Worm (Caenorhabditis elegans) whole organism, young adult: ENCODE data around the gene nlp-56.

Experiments
- B0019.2 ChIP-seq: fragments of 200-800 bp; sonication (Bioruptor generic); conservative IDR thresholded peaks from 2 replicates; pipeline ENCODE4 v1.3.6; 2022; ENCODE audit warnings: missing genetic modification reagents, missing genetic modification characterization, missing compliant biosample characterization
- B0261.1 ChIP-seq: sonication (generic microtip); optimal IDR thresholded peaks from 2 replicates; lab custom pipeline; 2016; ENCODE audit warnings: mild to moderate bottlenecking, missing genetic modification characterization, moderate library complexity, missing compliant biosample characterization
- F23B12.7 ChIP-seq: sonication (generic microtip); optimal IDR thresholded peaks from 2 replicates; lab custom pipeline; 2017; ENCODE audit warnings: missing genetic modification characterization, mild to moderate bottlenecking, missing compliant biosample characterization, antibody characterized with exemption, moderate library complexity; ENCODE audit not compliant: insufficient read depth
- F49E8.2 ChIP-seq: sonication (generic microtip); optimal IDR thresholded peaks from 3 replicates; lab custom pipeline; 2017; ENCODE audit warnings: missing genetic modification characterization, mild to moderate bottlenecking, missing compliant biosample characterization, antibody characterized with exemption, moderate library complexity; ENCODE audit not compliant: insufficient read depth
- F57A8.1 ChIP-seq: fragments of 200-800 bp; sonication (Bioruptor generic); optimal IDR thresholded peaks from 2 replicates; lab custom pipeline; 2018; ENCODE audit warnings: mild to moderate bottlenecking, missing genetic modification characterization, moderate library complexity, missing compliant biosample characterization
- K12H6.12 ChIP-seq: fragments of 200-800 bp; sonication (Bioruptor generic); optimal IDR thresholded peaks from 2 replicates; lab custom pipeline; 2018; ENCODE audit warnings: mild to moderate bottlenecking, missing genetic modification characterization, missing compliant biosample characterization
- Y53F4B.3 ChIP-seq: fragments of 200-800 bp; sonication (Bioruptor generic); IDR thresholded peaks from 2 replicates; pipeline ENCODE4 v1.3.6; 2022; ENCODE audit warnings: missing genetic modification reagents, missing genetic modification characterization, missing compliant biosample characterization
- Y53G8AR.9 ChIP-seq: fragments of 200-800 bp; sonication (Bioruptor generic); conservative IDR thresholded peaks from 2 replicates; pipeline ENCODE4 v1.3.6; 2022; ENCODE audit warnings: missing genetic modification reagents, missing genetic modification characterization, missing compliant biosample characterization
- Y67H2A.10 ChIP-seq: fragments of 200-800 bp; sonication (Bioruptor generic); conservative IDR thresholded peaks from 2 replicates; pipeline ENCODE4 v1.3.6; 2022; ENCODE audit warnings: missing genetic modification reagents, missing genetic modification characterization, missing compliant biosample characterization
- Y79H2A.3 ChIP-seq: fragments of 200-800 bp; sonication (Bioruptor generic); conservative IDR thresholded peaks from 2 replicates; pipeline ENCODE4 v1.3.6; 2022; ENCODE audit warnings: missing genetic modification reagents, missing genetic modification characterization, missing compliant biosample characterization
- Y95B8A.8 ChIP-seq: fragments of 200-800 bp; sonication (Bioruptor generic); IDR thresholded peaks from 2 replicates; pipeline ENCODE4 v1.3.6; 2022; ENCODE audit warnings: missing genetic modification reagents, missing genetic modification characterization, missing compliant biosample characterization
- akir-1 ChIP-seq: fragments of 200-800 bp; sonication (Bioruptor generic); optimal IDR thresholded peaks from 2 replicates; lab custom pipeline; 2018; ENCODE audit warnings: mild to moderate bottlenecking, missing genetic modification characterization, moderate library complexity, missing compliant biosample characterization
- aptf-2 ChIP-seq: fragments of 200-800 bp; sonication (Bioruptor generic); conservative IDR thresholded peaks from 2 replicates; pipeline ENCODE4 v1.3.6; 2022; ENCODE audit warnings: missing genetic modification reagents, missing genetic modification characterization, missing compliant biosample characterization
- attf-6 ChIP-seq: fragments of 200-800 bp; sonication (Bioruptor generic); IDR thresholded peaks from 2 replicates; pipeline ENCODE4 v1.3.6; 2022; ENCODE audit warnings: missing genetic modification reagents, missing genetic modification characterization, missing compliant biosample characterization
- bed-2 ChIP-seq: fragments of 200-800 bp; sonication (Bioruptor generic); IDR thresholded peaks from 2 replicates; pipeline ENCODE4 v1.3.6; 2022; ENCODE audit warnings: missing genetic modification reagents, missing genetic modification characterization, missing compliant biosample characterization
- ccch-3 ChIP-seq: fragments of 200-800 bp; sonication (Bioruptor generic); optimal IDR thresholded peaks from 2 replicates; lab custom pipeline; 2018; ENCODE audit warnings: mild to moderate bottlenecking, missing genetic modification characterization, missing compliant biosample characterization
- cebp-1 ChIP-seq, 2 experiments: fragments of 200-800 bp in 1 of 2; sonication (Bioruptor generic) in 1 of 2; sonication (generic microtip) in 1 of 2; IDR thresholded peaks in 1 of 2; optimal IDR thresholded peaks in 1 of 2; 2 replicates each; pipeline versions ENCODE4 v1.3.6 to Lab custom; 2017 to 2022; ENCODE audit warnings: missing compliant biosample characterization in 2 of 2, missing genetic modification characterization in 2 of 2, mild to moderate bottlenecking in 1 of 2, missing genetic modification reagents in 1 of 2, moderate library complexity in 1 of 2
- ceh-100 ChIP-seq: fragments of 200-800 bp; sonication (Bioruptor generic); IDR thresholded peaks from 2 replicates; pipeline ENCODE4 v1.3.6; 2022; ENCODE audit warnings: missing genetic modification reagents, missing genetic modification characterization, missing compliant biosample characterization
- ceh-27 ChIP-seq: fragments of 200-800 bp; sonication (Bioruptor generic); optimal IDR thresholded peaks from 2 replicates; lab custom pipeline; 2018; ENCODE audit warnings: mild to moderate bottlenecking, missing genetic modification characterization, moderate library complexity, missing compliant biosample characterization
- ceh-91 ChIP-seq: fragments of 200-800 bp; sonication (Bioruptor generic); IDR thresholded peaks from 2 replicates; pipeline ENCODE4 v1.3.6; 2022; ENCODE audit warnings: missing genetic modification reagents, missing genetic modification characterization, missing compliant biosample characterization
- ets-4 ChIP-seq: fragments of 200-800 bp; sonication (Bioruptor generic); optimal IDR thresholded peaks from 2 replicates; lab custom pipeline; 2018; ENCODE audit warnings: mild to moderate bottlenecking, missing genetic modification characterization, missing compliant biosample characterization
- fkh-3 ChIP-seq: sonication (generic microtip); optimal IDR thresholded peaks from 2 replicates; lab custom pipeline; 2016; ENCODE audit warnings: mild to moderate bottlenecking, missing genetic modification characterization, missing compliant biosample characterization
- gei-17 ChIP-seq: fragments of 200-800 bp; sonication (Bioruptor generic); optimal IDR thresholded peaks from 2 replicates; lab custom pipeline; 2018; ENCODE audit warnings: mild to moderate bottlenecking, missing genetic modification characterization, missing compliant biosample characterization
- him-1 ChIP-seq: sonication (generic microtip); optimal IDR thresholded peaks from 2 replicates; lab custom pipeline; 2016; ENCODE audit warnings: missing genotype, missing genetic modification reagents, missing genetic modification characterization, missing compliant biosample characterization
- hmg-1.2 ChIP-seq: fragments of 200-800 bp; sonication (Bioruptor generic); IDR thresholded peaks from 2 replicates; pipeline ENCODE4 v1.3.6; 2022; ENCODE audit warnings: missing genetic modification reagents, missing genetic modification characterization, missing compliant biosample characterization
- let-526 ChIP-seq: fragments of 200-800 bp; sonication (Bioruptor generic); IDR thresholded peaks from 2 replicates; pipeline ENCODE4 v1.3.6; 2022; ENCODE audit warnings: missing genetic modification reagents, missing genetic modification characterization, missing compliant biosample characterization
- lin-35 ChIP-seq, 3 experiments: fragments of 150-350 bp in 2 of 3; sonication (generic microtip) in 1 of 3; optimal IDR thresholded peaks; 2 replicates each; lab custom pipeline; 2014 to 2018; ENCODE audit warnings: missing biosample characterization in 3 of 3, missing genetic modification characterization in 3 of 3, missing genetic modification reagents in 3 of 3
- lin-40 ChIP-seq: sonication (generic microtip); optimal IDR thresholded peaks from 2 replicates; lab custom pipeline; 2016; ENCODE audit warnings: missing genetic modification characterization, mild to moderate bottlenecking, missing compliant biosample characterization, missing genotype, missing genetic modification reagents
- madf-8 ChIP-seq: fragments of 200-800 bp; sonication (Bioruptor generic); conservative IDR thresholded peaks from 2 replicates; pipeline ENCODE4 v1.3.6; 2022; ENCODE audit warnings: missing genetic modification reagents, missing genetic modification characterization, missing compliant biosample characterization
- nfya-1 ChIP-seq: sonication (generic microtip); optimal IDR thresholded peaks from 2 replicates; lab custom pipeline; 2017; ENCODE audit warnings: antibody characterized with exemption, missing compliant biosample characterization, missing genetic modification characterization, borderline replicate concordance; ENCODE audit not compliant: insufficient read depth
- nfya-2 ChIP-seq: fragments of 200-800 bp; sonication (Bioruptor generic); IDR thresholded peaks from 2 replicates; pipeline ENCODE4 v1.3.6; 2022; ENCODE audit warnings: missing genetic modification reagents, missing genetic modification characterization, missing compliant biosample characterization
- nhr-90 ChIP-seq: sonication (generic microtip); optimal IDR thresholded peaks from 2 replicates; lab custom pipeline; 2016; ENCODE audit warnings: missing genotype, mild to moderate bottlenecking, missing genetic modification characterization, missing compliant biosample characterization
- rec-8 ChIP-seq, 2 experiments: sonication (generic microtip); optimal IDR thresholded peaks; 2 replicates each; lab custom pipeline; 2016; ENCODE audit warnings: mild to moderate bottlenecking in 2 of 2, missing genetic modification characterization in 2 of 2, missing genetic modification reagents in 2 of 2, missing genotype in 2 of 2, missing biosample characterization in 1 of 2, missing compliant biosample characterization in 1 of 2, moderate library complexity in 1 of 2
- sdz-38 ChIP-seq: sonication (generic microtip); optimal IDR thresholded peaks from 2 replicates; lab custom pipeline; 2016; ENCODE audit warnings: missing genotype, missing genetic modification characterization, missing compliant biosample characterization
- snpc-1.1 ChIP-seq: sonication (generic microtip); optimal IDR thresholded peaks from 2 replicates; lab custom pipeline; 2017; ENCODE audit warnings: missing genetic modification characterization, mild to moderate bottlenecking, missing compliant biosample characterization, antibody characterized with exemption, moderate library complexity, missing genotype, missing genetic modification reagents; ENCODE audit not compliant: insufficient read depth
- snpc-4 ChIP-seq, 5 experiments: fragments of 150-350 bp in 1 of 5; sonication (generic microtip) in 4 of 5; optimal IDR thresholded peaks; 2 replicates each; lab custom pipeline; 2014 to 2018; ENCODE audit warnings: missing genetic modification characterization in 5 of 5, missing biosample characterization in 3 of 5, antibody characterized with exemption in 2 of 5, mild to moderate bottlenecking in 2 of 5, missing compliant biosample characterization in 2 of 5, missing genotype in 2 of 5, moderate library complexity in 2 of 5, missing genetic modification reagents in 1 of 5
- unc-130 ChIP-seq: sonication (generic microtip); optimal IDR thresholded peaks from 2 replicates; lab custom pipeline; 2016; ENCODE audit warnings: missing genetic modification reagents, missing genetic modification characterization, missing compliant biosample characterization
- xnd-1 ChIP-seq: sonication (generic microtip); optimal IDR thresholded peaks from 2 replicates; lab custom pipeline; 2016; ENCODE audit warnings: missing genotype, missing genetic modification reagents, missing genetic modification characterization, missing compliant biosample characterization
- zfh-2 ChIP-seq: fragments of 200-800 bp; sonication (Bioruptor generic); conservative IDR thresholded peaks from 2 replicates; pipeline ENCODE4 v1.3.6; 2022; ENCODE audit warnings: missing genetic modification reagents, missing genetic modification characterization, missing compliant biosample characterization
- ztf-22 ChIP-seq: fragments of 200-800 bp; sonication (Bioruptor generic); optimal IDR thresholded peaks from 2 replicates; lab custom pipeline; 2018; ENCODE audit warnings: mild to moderate bottlenecking, missing genetic modification characterization, moderate library complexity, missing compliant biosample characterization
- ztf-28 ChIP-seq: fragments of 200-800 bp; sonication (Bioruptor generic); IDR thresholded peaks from 2 replicates; pipeline ENCODE4 v1.3.6; 2022; ENCODE audit warnings: missing genetic modification reagents, missing genetic modification characterization, missing compliant biosample characterization

nlp-56 gene

DNA sequence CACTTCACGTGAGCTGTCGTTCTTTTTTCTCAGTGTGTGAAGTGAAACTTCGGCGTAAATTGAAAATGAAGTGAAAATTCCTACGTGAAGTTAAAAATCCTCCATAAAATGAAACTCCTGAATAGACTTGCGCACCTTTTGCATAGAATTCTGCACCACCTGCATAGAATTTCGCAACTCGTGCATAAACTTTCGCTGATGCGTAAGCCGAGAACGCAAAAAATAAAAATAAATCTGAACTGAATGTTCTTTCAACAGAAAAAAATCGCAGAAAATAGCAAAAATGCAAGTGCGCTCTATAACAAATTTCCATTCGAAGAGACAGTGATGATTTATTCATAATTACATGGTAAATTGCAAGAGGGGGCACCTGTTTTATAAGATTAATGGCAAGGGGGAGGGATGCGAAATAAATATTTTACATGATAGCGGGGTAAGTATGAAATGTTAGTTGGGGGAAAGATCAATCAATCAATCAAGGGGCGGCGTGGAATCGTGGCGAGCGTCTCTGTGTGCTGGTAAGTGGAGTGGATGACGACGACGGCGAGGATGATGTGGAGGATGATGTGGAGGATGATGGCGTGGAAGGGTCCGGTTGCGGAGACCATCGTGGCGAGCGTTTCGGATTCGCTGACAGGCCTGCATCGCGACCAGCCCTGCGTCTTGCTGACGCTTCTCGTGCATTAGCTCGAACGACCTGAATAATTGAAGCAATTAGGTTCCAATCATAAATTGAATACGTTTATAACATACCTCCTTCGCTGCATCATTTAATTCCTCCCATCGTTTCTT, 11.1 kb downstream of the nlp-56 start, which contains the start of gene Y57G11C.36 (continued):
- TF ChIP-seq F23B12.7 (tag; lab: Kevin White, UChicago) (no peak), let-526 (GFP tag; lab: Robert Waterston, UW) (no peak), ceh-100 (no peak), cebp-1 (GFP tag; IDR thresholded peaks at IDR 0.05; lab: Robert Waterston, UW) (no peak), cebp-1 (tag; optimal IDR thresholded peaks at IDR 0.05; lab: Kevin White, UChicago) (peak; percentile 50), Y79H2A.3 (GFP tag; lab: Robert Waterston, UW) (no peak), snpc-1.1 (peak; percentile 19), lin-35 (GFP tag; optimal IDR thresholded peaks at IDR 0.05; lab: Kevin White, UChicago) (no peak), ccch-3 (no peak), Y95B8A.8 (GFP tag; lab: Robert Waterston, UW) (no peak), sdz-38 (no peak), unc-130 (GFP tag; lab: Kevin White, UChicago) (no peak), rec-8 (tag; optimal IDR thresholded peaks at IDR 0.05; lab: Kevin White, UChicago) (no peak)

DNA sequence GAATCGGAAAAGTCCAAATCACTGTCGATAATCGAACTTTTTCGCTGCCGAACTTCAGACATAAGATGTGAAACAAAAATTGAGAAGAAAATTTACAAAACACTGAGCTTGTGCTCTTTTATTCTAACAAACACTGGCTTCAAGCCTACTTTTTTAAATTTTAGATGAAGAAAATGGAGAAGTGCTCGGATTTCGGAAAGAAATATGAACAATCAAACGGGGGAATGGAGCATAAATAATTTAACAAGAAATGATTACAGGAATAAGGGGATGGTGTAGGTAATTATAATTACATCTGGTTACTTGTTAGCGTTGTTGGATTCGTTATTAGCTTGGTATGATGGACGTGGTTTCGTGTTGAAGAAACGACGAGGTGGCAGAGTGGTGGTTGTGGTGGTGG, 13.2 kb downstream of the nlp-56 start, which contains the start of gene degl-1:
Gene degl-1, minus strand, starts transcription at position 101 of the 400 bp plus-strand sequence.
- TF ChIP-seq bed-2 (GFP tag; lab: Robert Waterston, UW) (no peak), hmg-1.2 (GFP tag; lab: Robert Waterston, UW) (no peak), zfh-2 (GFP tag; lab: Robert Waterston, UW) (no peak), gei-17 (GFP tag; lab: Kevin White, UChicago) (no peak), fkh-3 (tag; lab: Kevin White, UChicago) (no peak), aptf-2 (GFP tag; lab: Robert Waterston, UW) (no peak), F49E8.2 (tag; lab: Kevin White, UChicago) (no peak), F57A8.1 (GFP tag; lab: Kevin White, UChicago) (no peak), lin-40 (no peak), nfya-2 (GFP tag; lab: Robert Waterston, UW) (no peak), xnd-1 (tag; lab: Kevin White, UChicago) (no peak), nhr-90 (tag; lab: Kevin White, UChicago) (no peak), snpc-1.1 (no peak), ztf-28 (GFP tag; lab: Robert Waterston, UW) (no peak)

DNA sequence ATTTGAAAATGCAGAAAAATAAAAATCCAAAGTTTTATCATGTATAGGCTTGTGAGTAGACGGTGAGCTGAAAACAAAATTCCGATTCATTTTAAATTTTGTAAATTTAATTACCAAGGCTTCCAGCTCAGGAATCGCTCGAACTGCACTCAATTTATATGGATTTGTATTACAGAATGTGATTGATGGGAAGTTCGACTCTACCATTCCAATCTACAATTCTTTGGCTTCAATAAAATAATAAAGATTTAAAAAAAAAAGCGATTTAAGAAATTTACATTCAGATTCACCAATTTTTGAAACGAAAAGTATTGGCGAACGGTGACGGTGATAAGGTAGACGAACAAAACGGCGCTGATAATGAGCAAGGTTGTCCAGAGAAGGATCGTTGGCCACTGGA, 13.9 kb downstream of the nlp-56 start:
- no peak for TF ChIP-seq B0261.1
- TF ChIP-seq ets-4 (GFP tag; lab: Kevin White, UChicago), result no peak
- TF ChIP-seq Y67H2A.10 (GFP tag; lab: Robert Waterston, UW), result no peak
- no peak for TF ChIP-seq ceh-91 (GFP tag; lab: Robert Waterston, UW)
- no peak for TF ChIP-seq Y95B8A.8 (GFP tag; lab: Robert Waterston, UW)
- no peak for TF ChIP-seq ztf-22
- no peak for TF ChIP-seq ceh-27
- no peak for TF ChIP-seq madf-8 (GFP tag; lab: Robert Waterston, UW)
- TF ChIP-seq F23B12.7 (tag; lab: Kevin White, UChicago), result no peak
- no peak for TF ChIP-seq B0019.2 (GFP tag; lab: Robert Waterston, UW)
- no peak for TF ChIP-seq K12H6.12
- TF ChIP-seq him-1 (tag; lab: Kevin White, UChicago), result peak; percentile 41
- no peak for TF ChIP-seq Y53F4B.3 (GFP tag; lab: Robert Waterston, UW)
- no peak for TF ChIP-seq snpc-4 (GFP tag; optimal IDR thresholded peaks at IDR 0.05; lab: Kevin White, UChicago)
- peak in 1 of 4 experiments; percentile 73 for TF ChIP-seq snpc-4 (tag; optimal IDR thresholded peaks at IDR 0.05; lab: Kevin White, UChicago)
- no peak for TF ChIP-seq ceh-100
- TF ChIP-seq nfya-1 (tag; lab: Kevin White, UChicago), result no peak
- no peak for TF ChIP-seq akir-1 (GFP tag; lab: Kevin White, UChicago)
- peak; percentile 77 for TF ChIP-seq attf-6 (GFP tag; lab: Robert Waterston, UW)
- 0 out of 2 replicates have a peak, but pooled peaks have one; percentile 34 for TF ChIP-seq Y53G8AR.9 (GFP tag; lab: Robert Waterston, UW)
